Worm (Caenorhabditis elegans) whole organism, mixed stage, embryonic: ENCODE data around the gene bli-6.

Experiments used
- M03D4.4 ChIP-seq: sonication (generic microtip); optimal IDR thresholded peaks from 2 replicates; lab custom pipeline; 2017; ENCODE audit warnings: mild to moderate bottlenecking, missing genetic modification characterization, missing compliant biosample characterization
- bed-3 ChIP-seq: fragments of 200-800 bp; sonication (Bioruptor generic); optimal IDR thresholded peaks from 3 replicates; lab custom pipeline; 2018; ENCODE audit warnings: mild to moderate bottlenecking, missing genetic modification characterization, moderate library complexity, missing compliant biosample characterization
- blmp-1 ChIP-seq: fragments of 150-350 bp; optimal IDR thresholded peaks from 2 replicates; lab custom pipeline; 2014; ENCODE audit warnings: missing biosample characterization, missing genetic modification characterization
- ceh-39 ChIP-seq: fragments of 150-350 bp; optimal IDR thresholded peaks from 2 replicates; lab custom pipeline; 2014; ENCODE audit warnings: missing biosample characterization, missing genetic modification characterization
- ceh-43 ChIP-seq: fragments of 200-800 bp; sonication (Bioruptor generic); optimal IDR thresholded peaks from 2 replicates; lab custom pipeline; 2018; ENCODE audit warnings: mild to moderate bottlenecking, missing genetic modification characterization, moderate library complexity, missing compliant biosample characterization
- ceh-83 ChIP-seq: fragments of 200-800 bp; sonication (Bioruptor generic); optimal IDR thresholded peaks from 2 replicates; lab custom pipeline; 2018; ENCODE audit warnings: mild to moderate bottlenecking, missing genetic modification characterization, missing compliant biosample characterization
- ces-1 ChIP-seq: fragments of 150-350 bp; optimal IDR thresholded peaks from 2 replicates; lab custom pipeline; 2014; ENCODE audit warnings: missing biosample characterization, missing genetic modification reagents, missing genetic modification characterization
- cnd-1 ChIP-seq: fragments of 200-800 bp; sonication (Bioruptor generic); optimal IDR thresholded peaks from 2 replicates; lab custom pipeline; 2018; ENCODE audit warnings: mild to moderate bottlenecking, missing genetic modification characterization, missing compliant biosample characterization
- drap-1 ChIP-seq: fragments of 200-800 bp; sonication (Bioruptor generic); optimal IDR thresholded peaks from 3 replicates; lab custom pipeline; 2018; ENCODE audit warnings: mild to moderate bottlenecking, missing genetic modification characterization, missing compliant biosample characterization
- elt-1 ChIP-seq: sonication (generic microtip); optimal IDR thresholded peaks from 2 replicates; lab custom pipeline; 2017; ENCODE audit warnings: missing genetic modification characterization, mild to moderate bottlenecking, missing compliant biosample characterization, antibody characterized with exemption, moderate library complexity, borderline replicate concordance; ENCODE audit not compliant: insufficient read depth
- elt-3 ChIP-seq: fragments of 150-350 bp; optimal IDR thresholded peaks from 2 replicates; lab custom pipeline; 2014; ENCODE audit warnings: missing biosample characterization, missing genetic modification characterization
- flh-1 ChIP-seq: fragments of 200-800 bp; sonication (Bioruptor generic); optimal IDR thresholded peaks from 2 replicates; lab custom pipeline; 2018; ENCODE audit warnings: mild to moderate bottlenecking, missing genetic modification characterization, moderate library complexity, missing compliant biosample characterization
- hlh-1 ChIP-seq: fragments of 150-350 bp; optimal IDR thresholded peaks from 2 replicates; lab custom pipeline; 2014; ENCODE audit warnings: missing biosample characterization, missing genetic modification reagents, missing genetic modification characterization
- lin-13 ChIP-seq: fragments of 150-350 bp; optimal IDR thresholded peaks from 2 replicates; lab custom pipeline; 2014; ENCODE audit warnings: missing biosample characterization, missing genetic modification characterization
- lin-32 ChIP-seq: fragments of 200-800 bp; sonication (Bioruptor generic); optimal IDR thresholded peaks from 2 replicates; lab custom pipeline; 2018; ENCODE audit warnings: mild to moderate bottlenecking, missing genetic modification characterization, missing compliant biosample characterization
- lsy-2 ChIP-seq: fragments of 150-350 bp; optimal IDR thresholded peaks from 2 replicates; lab custom pipeline; 2014; ENCODE audit warnings: missing biosample characterization, missing genetic modification characterization
- mab-5 ChIP-seq: fragments of 150-350 bp; optimal IDR thresholded peaks from 2 replicates; lab custom pipeline; 2014; ENCODE audit warnings: missing biosample characterization, missing genetic modification characterization
- mep-1 ChIP-seq: fragments of 150-350 bp; optimal IDR thresholded peaks from 2 replicates; lab custom pipeline; 2017; ENCODE audit warnings: missing biosample characterization, missing genetic modification reagents, missing genetic modification characterization, inconsistent platforms
- mls-2 ChIP-seq: sonication (generic microtip); optimal IDR thresholded peaks from 2 replicates; lab custom pipeline; 2016; ENCODE audit warnings: mild to moderate bottlenecking, missing genetic modification characterization, moderate library complexity, missing compliant biosample characterization
- nhr-12 ChIP-seq: fragments of 150-350 bp; optimal IDR thresholded peaks from 2 replicates; lab custom pipeline; 2014; ENCODE audit warnings: missing biosample characterization, missing genetic modification characterization
- nhr-2 ChIP-seq: fragments of 150-350 bp; optimal IDR thresholded peaks from 2 replicates; lab custom pipeline; 2014; ENCODE audit warnings: missing biosample characterization, missing genetic modification characterization
- nhr-237 ChIP-seq: fragments of 150-350 bp; optimal IDR thresholded peaks from 2 replicates; lab custom pipeline; 2014; ENCODE audit warnings: missing biosample characterization, missing genetic modification characterization
- nhr-28 ChIP-seq: fragments of 150-350 bp; optimal IDR thresholded peaks from 2 replicates; lab custom pipeline; 2014; ENCODE audit warnings: missing biosample characterization, missing genetic modification characterization
- nhr-76 ChIP-seq: sonication (generic microtip); optimal IDR thresholded peaks from 2 replicates; lab custom pipeline; 2017; ENCODE audit warnings: missing biosample characterization, missing genetic modification characterization
- sem-2 ChIP-seq: fragments of 200-800 bp; sonication (Bioruptor generic); optimal IDR thresholded peaks from 2 replicates; lab custom pipeline; 2018; ENCODE audit warnings: mild to moderate bottlenecking, missing genetic modification characterization, missing compliant biosample characterization
- snpc-4 ChIP-seq: fragments of 150-350 bp; optimal IDR thresholded peaks from 2 replicates; lab custom pipeline; 2014; ENCODE audit warnings: missing biosample characterization, missing genetic modification characterization
- unc-120 ChIP-seq: sonication (generic microtip); optimal IDR thresholded peaks from 2 replicates; lab custom pipeline; 2017; ENCODE audit warnings: missing genetic modification characterization, missing compliant biosample characterization; ENCODE audit not compliant: poor library complexity, severe bottlenecking
- unc-39 ChIP-seq: fragments of 150-350 bp; optimal IDR thresholded peaks from 2 replicates; lab custom pipeline; 2014; ENCODE audit warnings: missing biosample characterization, missing genetic modification characterization
- unc-62 ChIP-seq: fragments of 150-350 bp; optimal IDR thresholded peaks from 2 replicates; lab custom pipeline; 2014; ENCODE audit warnings: missing biosample characterization, missing genetic modification reagents, missing genetic modification characterization
- zip-8 ChIP-seq: fragments of 150-350 bp; optimal IDR thresholded peaks from 2 replicates; lab custom pipeline; 2014; ENCODE audit warnings: missing biosample characterization, missing genetic modification characterization
- ztf-11 ChIP-seq: fragments of 150-350 bp; optimal IDR thresholded peaks from 2 replicates; lab custom pipeline; 2014; ENCODE audit warnings: missing biosample characterization, missing genetic modification characterization

Gene bli-6

DNA sequence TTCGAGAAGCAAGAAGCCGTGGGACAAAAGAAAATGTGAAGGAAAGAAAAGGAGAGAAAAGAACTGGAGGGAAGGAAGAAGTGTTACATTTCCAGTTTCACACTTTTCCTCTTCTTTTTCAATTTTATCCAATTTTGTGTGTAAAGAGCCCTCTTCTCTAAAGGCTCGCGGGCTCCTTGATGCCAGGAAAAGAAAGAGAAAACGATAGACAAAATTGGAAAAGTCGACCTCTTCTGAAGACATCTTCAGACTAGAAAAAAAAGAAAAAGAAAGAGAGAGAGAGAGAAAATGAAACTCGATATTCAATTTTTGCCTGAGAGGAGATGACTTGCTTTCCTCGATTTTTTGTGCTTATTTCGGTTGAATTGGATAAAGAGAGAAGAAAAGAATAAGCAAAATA is 8.1 kb downstream of the bli-6 start:
- TF ChIP-seq nhr-28 (tag; lab: Kevin White, UChicago), result no peak
- TF ChIP-seq ces-1 (GFP tag; lab: Kevin White, UChicago), result peak; percentile 62
- TF ChIP-seq zip-8 (tag; lab: Kevin White, UChicago), result no peak

DNA sequence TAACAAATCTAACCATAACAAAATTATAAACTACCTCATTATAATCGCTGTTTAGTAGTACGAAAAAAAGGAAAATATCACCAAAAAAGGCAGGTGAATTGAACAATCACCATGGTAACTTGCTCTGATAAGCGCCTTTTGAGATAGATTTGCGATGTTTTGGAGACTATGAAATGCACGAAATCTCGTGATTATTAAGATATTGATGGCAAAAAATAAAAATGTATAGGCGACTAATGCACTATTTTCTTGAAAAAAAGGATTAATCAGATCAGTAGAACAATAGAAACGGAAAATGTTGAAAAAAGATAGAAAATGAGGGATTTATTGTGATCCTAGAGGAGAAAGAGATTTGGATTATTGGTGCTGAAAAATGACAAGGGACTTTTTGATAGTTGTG is 11.7 kb downstream of the bli-6 start:
- TF ChIP-seq cnd-1 (tag; lab: Kevin White, UChicago) (no peak), hlh-1 (tag; lab: Kevin White, UChicago) (no peak), unc-62 (GFP tag; lab: Kevin White, UChicago) (no peak), unc-39 (tag; lab: Kevin White, UChicago) (no peak), blmp-1 (no peak), mep-1 (tag; lab: Kevin White, UChicago) (no peak), ztf-11 (tag; lab: Kevin White, UChicago) (no peak), ceh-83 (GFP tag; lab: Kevin White, UChicago) (no peak), ces-1 (GFP tag; lab: Kevin White, UChicago) (no peak), lin-13 (tag; lab: Kevin White, UChicago) (no peak), sem-2 (GFP tag; lab: Kevin White, UChicago) (no peak), mab-5 (tag; lab: Kevin White, UChicago) (no peak), nhr-2 (no peak), unc-120 (no peak), elt-3 (tag; lab: Kevin White, UChicago) (no peak), flh-1 (no peak)

ce11 chrIV:6391566-6391965 is 14.7 kb downstream of the bli-6 start:
- TF ChIP-seq lin-13 (tag; lab: Kevin White, UChicago) (no peak), nhr-2 (no peak), nhr-237 (no peak), mep-1 (tag; lab: Kevin White, UChicago) (no peak), lsy-2 (tag; lab: Kevin White, UChicago) (no peak), bed-3 (GFP tag; lab: Kevin White, UChicago) (no peak)

- TF ChIP-seq elt-3 (tag; lab: Kevin White, UChicago) (no peak), lin-32 (GFP tag; lab: Kevin White, UChicago) (no peak), blmp-1 (no peak), mls-2 (tag; lab: Kevin White, UChicago) (no peak), flh-1 (no peak), nhr-76 (tag; lab: Kevin White, UChicago) (no peak), bed-3 (GFP tag; lab: Kevin White, UChicago) (no peak), mab-5 (tag; lab: Kevin White, UChicago) (no peak), unc-120 (peak; percentile 90), unc-62 (GFP tag; lab: Kevin White, UChicago) (peak; percentile 82), M03D4.4 (tag; lab: Kevin White, UChicago) (no peak), nhr-12 (tag; lab: Kevin White, UChicago) (no peak), lin-13 (tag; lab: Kevin White, UChicago) (no peak), nhr-28 (tag; lab: Kevin White, UChicago) (no peak), ces-1 (GFP tag; lab: Kevin White, UChicago) (peak; percentile 29), cnd-1 (tag; lab: Kevin White, UChicago) (no peak), zip-8 (tag; lab: Kevin White, UChicago) (no peak), snpc-4 (no peak), nhr-2 (no peak), unc-39 (tag; lab: Kevin White, UChicago) (no peak), drap-1 (GFP tag; lab: Kevin White, UChicago) (no peak), ceh-43 (GFP tag; lab: Kevin White, UChicago) (no peak), ztf-11 (tag; lab: Kevin White, UChicago) (no peak)
These were observed 16.5 kb downstream of the bli-6 start for ce11 chrIV:6393329-6393728.

ce11 chrIV:6395190-6395589 is 18.3 kb downstream of the bli-6 start:
- no peak for TF ChIP-seq sem-2 (GFP tag; lab: Kevin White, UChicago)
- TF ChIP-seq lin-13 (tag; lab: Kevin White, UChicago), result no peak
- TF ChIP-seq mab-5 (tag; lab: Kevin White, UChicago), result no peak
- TF ChIP-seq mep-1 (tag; lab: Kevin White, UChicago), result no peak
- no peak for TF ChIP-seq ceh-43 (GFP tag; lab: Kevin White, UChicago)
- no peak for TF ChIP-seq flh-1
- TF ChIP-seq elt-3 (tag; lab: Kevin White, UChicago), result no peak
- TF ChIP-seq nhr-76 (tag; lab: Kevin White, UChicago), result no peak
- TF ChIP-seq ceh-39 (tag; lab: Kevin White, UChicago), result no peak
- TF ChIP-seq hlh-1 (tag; lab: Kevin White, UChicago), result no peak
- no peak for TF ChIP-seq elt-1 (tag; lab: Kevin White, UChicago)
- no peak for TF ChIP-seq drap-1 (GFP tag; lab: Kevin White, UChicago)
- no peak for TF ChIP-seq M03D4.4 (tag; lab: Kevin White, UChicago)
- no peak for TF ChIP-seq nhr-28 (tag; lab: Kevin White, UChicago)
- TF ChIP-seq, all 35 proteins: peak for 0
